Worm (Caenorhabditis elegans) whole organism, midembryonic: ENCODE results near the gene Y38H6C.8.
"Not testable (repeated sequence)": the region's sequence is repeated elsewhere in the genome, so short reads cannot be mapped to it uniquely, and the experiment has no call there.

ENCODE experiments used
- T22C8.4 ChIP-seq: fragments of 200-800 bp; sonication (Bioruptor generic); IDR thresholded peaks from 2 replicates; pipeline ENCODE4 v1.3.6; 2022; ENCODE audit warnings: missing genetic modification characterization, missing compliant biosample characterization
- cog-1 ChIP-seq: sonication (generic microtip); optimal IDR thresholded peaks from 2 replicates; lab custom pipeline; 2016; ENCODE audit warnings: missing genetic modification characterization, missing compliant biosample characterization
- flt-1 ChIP-seq: fragments of 200-800 bp; sonication (Bioruptor generic); IDR thresholded peaks from 2 replicates; pipeline ENCODE4 v1.3.6; 2022; ENCODE audit warnings: missing genetic modification characterization, missing compliant biosample characterization
- klf-2 ChIP-seq: fragments of 200-800 bp; sonication (Bioruptor generic); conservative IDR thresholded peaks from 2 replicates; pipeline ENCODE4 v1.3.6; 2022; ENCODE audit warnings: missing genetic modification reagents, missing genetic modification characterization, missing compliant biosample characterization
- med-1 ChIP-seq: sonication (generic microtip); optimal IDR thresholded peaks from 2 replicates; lab custom pipeline; 2017; ENCODE audit warnings: missing genetic modification characterization, mild to moderate bottlenecking, missing compliant biosample characterization, antibody characterized with exemption, missing genetic modification reagents; ENCODE audit not compliant: insufficient read depth
- ref-1 ChIP-seq: fragments of 200-800 bp; sonication (Bioruptor generic); conservative IDR thresholded peaks from 2 replicates; pipeline ENCODE4 v1.3.6; 2022; ENCODE audit warnings: missing genetic modification reagents, missing genetic modification characterization, missing compliant biosample characterization
- tab-1 ChIP-seq: fragments of 200-800 bp; sonication (Bioruptor generic); IDR thresholded peaks from 2 replicates; pipeline ENCODE4 v1.3.6; 2022; ENCODE audit warnings: missing genetic modification characterization, missing compliant biosample characterization
- ztf-23 ChIP-seq: fragments of 200-800 bp; sonication (Bioruptor generic); IDR thresholded peaks from 2 replicates; pipeline ENCODE4 v1.3.6; 2022; ENCODE audit warnings: missing genetic modification reagents, missing genetic modification characterization, missing compliant biosample characterization
- ztf-29 ChIP-seq: fragments of 200-800 bp; sonication (Bioruptor generic); IDR thresholded peaks from 2 replicates; pipeline ENCODE4 v1.3.6; 2022; ENCODE audit warnings: missing genetic modification reagents, missing genetic modification characterization, missing compliant biosample characterization

The Y38H6C.8 gene

ce11 chrV:20556260-20556659, 42.5 kb downstream of the Y38H6C.8 start, which contains the start of gene Y38H6C.23:
Gene Y38H6C.23 (minus strand): TSS chrV:20556360.
- TF ChIP-seq flt-1 (GFP tag; lab: Robert Waterston, UW), result no peak
- TF ChIP-seq klf-2 (GFP tag; lab: Robert Waterston, UW), result no peak
- no peak for TF ChIP-seq T22C8.4 (GFP tag; lab: Robert Waterston, UW)
- TF ChIP-seq med-1, result no peak
- TF ChIP-seq tab-1 (GFP tag; lab: Robert Waterston, UW), result no peak
- no peak for TF ChIP-seq ref-1
- TF ChIP-seq ztf-23 (GFP tag; lab: Robert Waterston, UW), result no peak
- no peak for TF ChIP-seq cog-1 (tag; lab: Kevin White, UChicago)
- TF ChIP-seq ztf-29 (GFP tag; lab: Robert Waterston, UW), result no peak

- TF ChIP-seq flt-1 (GFP tag; lab: Robert Waterston, UW) (no peak), cog-1 (tag; lab: Kevin White, UChicago) (no peak), ztf-29 (GFP tag; lab: Robert Waterston, UW) (no peak), T22C8.4 (GFP tag; lab: Robert Waterston, UW) (no peak), tab-1 (GFP tag; lab: Robert Waterston, UW) (no peak), ref-1 (no peak), ztf-23 (GFP tag; lab: Robert Waterston, UW) (no peak), klf-2 (GFP tag; lab: Robert Waterston, UW) (no peak), med-1 (no peak)
Observed at ce11 chrV:20558270-20558669, 44.5 kb downstream of the Y38H6C.8 start, which contains the start of gene abf-4. Gene abf-4 (minus strand): TSS chrV:20558370.

ce11 chrV:20561795-20562194, 48.0 kb downstream of the Y38H6C.8 start, which contains the start of gene F26F2.1:
Gene F26F2.1 (minus strand): TSS chrV:20561895.
- TF ChIP-seq cog-1 (tag; lab: Kevin White, UChicago), result no peak
- no peak for TF ChIP-seq ztf-23 (GFP tag; lab: Robert Waterston, UW)
- no peak for TF ChIP-seq T22C8.4 (GFP tag; lab: Robert Waterston, UW)
- TF ChIP-seq flt-1 (GFP tag; lab: Robert Waterston, UW), result no peak
- no peak for TF ChIP-seq klf-2 (GFP tag; lab: Robert Waterston, UW)
- no peak for TF ChIP-seq med-1

ce11 chrV:20564054-20564453, 50.3 kb downstream of the Y38H6C.8 start, which contains the start of gene F26F2.13:
Gene F26F2.13 (plus strand): TSS chrV:20564354.
- not testable (repeated sequence) for TF ChIP-seq ztf-23 (GFP tag; lab: Robert Waterston, UW); cog-1 (tag; lab: Kevin White, UChicago); flt-1 (GFP tag; lab: Robert Waterston, UW)
